Worm (Caenorhabditis elegans) whole organism, L4 larva: ENCODE results near the gene ugt-14.

ENCODE experiments used
- F44E2.7 ChIP-seq: fragments of 200-800 bp; sonication (Bioruptor generic); IDR thresholded peaks from 2 replicates; pipeline ENCODE4 v2.1.2; 2022; ENCODE audit warnings: missing genetic modification characterization, missing compliant biosample characterization
- ceh-44 ChIP-seq: fragments of 200-800 bp; sonication (Bioruptor generic); IDR thresholded peaks from 2 replicates; pipeline ENCODE4 v1.3.6; 2022; ENCODE audit warnings: missing genetic modification reagents, missing genetic modification characterization, missing compliant biosample characterization
- cey-2 ChIP-seq: sonication (generic microtip); optimal IDR thresholded peaks from 3 replicates; lab custom pipeline; 2017; ENCODE audit warnings: missing genetic modification characterization, mild to moderate bottlenecking, missing compliant biosample characterization, antibody characterized with exemption, borderline replicate concordance; ENCODE audit not compliant: insufficient read depth
- ctbp-1 ChIP-seq: fragments of 200-800 bp; sonication (Bioruptor generic); IDR thresholded peaks from 2 replicates; pipeline ENCODE4 v1.3.6; 2022; ENCODE audit warnings: missing genetic modification reagents, missing genetic modification characterization, missing compliant biosample characterization
- daf-12 ChIP-seq: fragments of 150-350 bp; optimal IDR thresholded peaks from 2 replicates; lab custom pipeline; 2014; ENCODE audit warnings: missing biosample characterization, missing genetic modification reagents, missing genetic modification characterization
- gei-8 ChIP-seq: fragments of 200-800 bp; sonication (Bioruptor generic); optimal IDR thresholded peaks from 2 replicates; lab custom pipeline; 2018; ENCODE audit warnings: mild to moderate bottlenecking, missing genetic modification characterization, missing compliant biosample characterization
- nhr-10 ChIP-seq: fragments of 150-350 bp; optimal IDR thresholded peaks from 2 replicates; lab custom pipeline; 2014; ENCODE audit warnings: missing biosample characterization, missing genetic modification characterization
- nhr-102 ChIP-seq: sonication (generic microtip); optimal IDR thresholded peaks from 2 replicates; lab custom pipeline; 2016; ENCODE audit warnings: mild to moderate bottlenecking, missing genetic modification characterization, moderate library complexity, missing compliant biosample characterization
- nhr-11 ChIP-seq: fragments of 150-350 bp; optimal IDR thresholded peaks from 2 replicates; lab custom pipeline; 2014; ENCODE audit warnings: missing biosample characterization, missing genetic modification characterization
- nhr-237 ChIP-seq: sonication (generic microtip); optimal IDR thresholded peaks from 2 replicates; lab custom pipeline; 2017; ENCODE audit warnings: missing biosample characterization, missing genetic modification characterization
- nhr-42 ChIP-seq: fragments of 200-800 bp; sonication (Bioruptor generic); IDR thresholded peaks from 2 replicates; pipeline ENCODE4 v1.3.6; 2022; ENCODE audit warnings: missing genetic modification characterization, missing compliant biosample characterization
- unc-62 ChIP-seq, 3 experiments: fragments of 150-350 bp in 1 of 3; sonication (generic microtip); optimal IDR thresholded peaks in 2 of 3; peaks in 1 of 3; 1 replicate in 1 of 3; 2 replicates in 2 of 3; lab custom pipeline; 2014 to 2017; ENCODE audit warnings: missing biosample characterization in 3 of 3, missing genetic modification characterization in 3 of 3, missing genetic modification reagents in 3 of 3, missing genotype in 1 of 3
- ztf-11 ChIP-seq: fragments of 150-350 bp; optimal IDR thresholded peaks from 2 replicates; lab custom pipeline; 2014; ENCODE audit warnings: missing biosample characterization, missing genetic modification characterization

DNA sequence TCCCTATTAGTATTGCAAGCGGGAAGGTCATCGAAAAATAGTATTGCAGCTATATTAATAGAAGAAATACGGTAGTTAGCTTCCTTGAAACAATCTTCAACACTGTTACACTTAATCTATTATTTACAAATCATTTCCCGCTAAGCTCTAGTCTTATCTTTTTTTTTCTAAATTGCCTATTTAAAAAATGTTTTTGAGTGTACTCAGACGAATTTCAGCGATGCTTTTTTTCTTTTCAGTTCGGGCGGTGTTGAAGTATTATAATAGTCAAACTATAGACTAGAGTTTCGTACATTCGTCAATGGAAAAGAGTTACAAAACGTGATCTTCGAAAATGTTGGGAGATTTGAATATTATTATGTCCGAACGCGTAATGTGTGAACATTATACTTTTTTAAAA is 7.8 kb downstream of the ugt-14 start:
- TF ChIP-seq ceh-44: no peak
- no peak for TF ChIP-seq F44E2.7
- no peak for TF ChIP-seq cey-2 (tag; lab: Kevin White, UChicago)
- no peak for TF ChIP-seq ctbp-1 (GFP tag; lab: Robert Waterston, UW)
- no peak for TF ChIP-seq nhr-11 (tag; lab: Kevin White, UChicago)
- no peak for TF ChIP-seq daf-12 (tag; lab: Kevin White, UChicago)
- no peak for TF ChIP-seq nhr-10 (tag; lab: Kevin White, UChicago)
- TF ChIP-seq ztf-11 (tag; lab: Kevin White, UChicago): no peak
- TF ChIP-seq nhr-237 (tag; lab: Kevin White, UChicago): no peak
- no peak for TF ChIP-seq nhr-42 (GFP tag; lab: Robert Waterston, UW)
- no peak for TF ChIP-seq nhr-102
- no peak for TF ChIP-seq unc-62 (GFP tag; optimal IDR thresholded peaks at IDR 0.05 in 1 of 2; lab: Kevin White, UChicago)
- TF ChIP-seq unc-62 (tag; optimal IDR thresholded peaks at IDR 0.05; lab: Kevin White, UChicago): no peak
- no peak for TF ChIP-seq gei-8 (GFP tag; lab: Kevin White, UChicago)
